Worm (Caenorhabditis elegans) whole organism, midembryonic: Measurements from ENCODE around the gene srg-48.

ENCODE experiments used
- T22C8.4 ChIP-seq: fragments of 200-800 bp; sonication (Bioruptor generic); IDR thresholded peaks from 2 replicates; pipeline ENCODE4 v1.3.6; 2022; ENCODE audit warnings: missing genetic modification characterization, missing compliant biosample characterization
- ref-1 ChIP-seq: fragments of 200-800 bp; sonication (Bioruptor generic); conservative IDR thresholded peaks from 2 replicates; pipeline ENCODE4 v1.3.6; 2022; ENCODE audit warnings: missing genetic modification reagents, missing genetic modification characterization, missing compliant biosample characterization

DNA sequence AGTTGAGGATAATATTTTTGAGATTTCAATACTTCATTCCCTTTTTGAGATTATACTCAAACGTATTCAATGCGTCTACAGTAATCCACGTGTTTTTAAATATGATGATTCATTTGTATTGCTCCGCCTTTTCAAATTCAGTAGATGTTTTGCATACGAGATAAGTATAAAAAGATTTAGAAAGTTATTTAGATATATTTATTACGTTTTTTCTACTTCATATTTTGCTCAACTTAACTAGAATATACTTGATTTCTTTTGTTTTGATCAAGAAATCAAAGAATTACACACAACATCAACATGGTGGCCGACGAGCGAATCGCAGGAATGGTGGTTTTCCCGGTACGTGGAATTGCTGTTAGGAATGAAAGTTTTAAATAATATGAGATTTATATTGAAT is 14.5 kb upstream of the srg-48 start, which contains the start of gene srx-50:
- no peak for TF ChIP-seq T22C8.4
- no peak for TF ChIP-seq ref-1 (GFP tag; lab: Robert Waterston, UW)
